Worm (Caenorhabditis elegans) whole organism, L3 larva: ENCODE data around the gene C09E8.6.
A peak's percentile ranks its signal among the peaks of the same experiment; 100 is the strongest.

ENCODE experiments used
- R02D3.7 ChIP-seq: fragments of 150-350 bp; optimal IDR thresholded peaks from 2 replicates; lab custom pipeline; 2014; ENCODE audit warnings: missing biosample characterization, missing genetic modification characterization
- ZK546.5 ChIP-seq: sonication (generic microtip); optimal IDR thresholded peaks from 2 replicates; lab custom pipeline; 2017; ENCODE audit warnings: missing biosample characterization, missing genetic modification characterization
- aly-2 ChIP-seq: fragments of 150-350 bp; optimal IDR thresholded peaks from 2 replicates; lab custom pipeline; 2014; ENCODE audit warnings: missing biosample characterization, missing genetic modification characterization
- ceh-28 ChIP-seq: fragments of 150-350 bp; optimal IDR thresholded peaks from 2 replicates; lab custom pipeline; 2014; ENCODE audit warnings: missing biosample characterization, missing genetic modification reagents, missing genetic modification characterization
- ceh-82 ChIP-seq: fragments of 150-350 bp; optimal IDR thresholded peaks from 2 replicates; lab custom pipeline; 2014; ENCODE audit warnings: missing biosample characterization, missing genetic modification characterization
- ceh-9 ChIP-seq: sonication (generic microtip); optimal IDR thresholded peaks from 2 replicates; lab custom pipeline; 2018; ENCODE audit warnings: missing biosample characterization, missing genetic modification characterization
- egl-5 ChIP-seq: fragments of 150-350 bp; optimal IDR thresholded peaks from 2 replicates; lab custom pipeline; 2017; ENCODE audit warnings: missing biosample characterization, missing genetic modification reagents, missing genetic modification characterization, inconsistent platforms
- elt-1 ChIP-seq: fragments of 150-350 bp; optimal IDR thresholded peaks from 2 replicates; lab custom pipeline; 2014; ENCODE audit warnings: missing biosample characterization, missing genetic modification characterization
- elt-2 ChIP-seq: sonication (generic microtip); optimal IDR thresholded peaks from 2 replicates; lab custom pipeline; 2016; ENCODE audit warnings: missing genetic modification reagents, mild to moderate bottlenecking, missing genetic modification characterization, missing compliant biosample characterization
- elt-3 ChIP-seq, 3 experiments: fragments of 150-350 bp in 1 of 3; sonication (generic microtip) in 2 of 3; optimal IDR thresholded peaks; 2 replicates in 2 of 3; 4 replicates in 1 of 3; lab custom pipeline; 2014 to 2017; ENCODE audit warnings: missing biosample characterization in 3 of 3, missing genetic modification characterization in 3 of 3
- eor-1 ChIP-seq, 2 experiments: fragments of 150-350 bp; optimal IDR thresholded peaks; 2 replicates each; lab custom pipeline; 2014 to 2018; ENCODE audit warnings: missing biosample characterization in 2 of 2, missing genetic modification characterization in 2 of 2
- fkh-2 ChIP-seq: fragments of 150-350 bp; optimal IDR thresholded peaks from 2 replicates; lab custom pipeline; 2014; ENCODE audit warnings: missing biosample characterization, missing genetic modification reagents, missing genetic modification characterization
- fos-1 ChIP-seq: fragments of 150-350 bp; optimal IDR thresholded peaks from 2 replicates; lab custom pipeline; 2014; ENCODE audit warnings: missing biosample characterization, missing genetic modification characterization
- hmg-11 ChIP-seq: sonication (generic microtip); optimal IDR thresholded peaks from 2 replicates; lab custom pipeline; 2016; ENCODE audit warnings: missing genetic modification characterization, missing compliant biosample characterization
- jun-1 ChIP-seq: fragments of 150-350 bp; optimal IDR thresholded peaks from 2 replicates; lab custom pipeline; 2014; ENCODE audit warnings: missing biosample characterization, missing genetic modification reagents, missing genetic modification characterization
- lin-15B ChIP-seq: fragments of 150-350 bp; optimal IDR thresholded peaks from 2 replicates; lab custom pipeline; 2014; ENCODE audit warnings: missing biosample characterization, missing genetic modification characterization
- lin-39 ChIP-seq: fragments of 150-350 bp; optimal IDR thresholded peaks from 2 replicates; lab custom pipeline; 2018; ENCODE audit warnings: missing biosample characterization, missing genetic modification reagents, missing genetic modification characterization
- mdl-1 ChIP-seq: fragments of 150-350 bp; optimal IDR thresholded peaks from 2 replicates; lab custom pipeline; 2014; ENCODE audit warnings: missing biosample characterization, missing genetic modification characterization
- mml-1 ChIP-seq: fragments of 150-350 bp; sonication (generic microtip); optimal IDR thresholded peaks from 3 replicates; lab custom pipeline; 2014; ENCODE audit warnings: missing biosample characterization, missing genetic modification characterization
- nfya-1 ChIP-seq: sonication (generic microtip); optimal IDR thresholded peaks from 2 replicates; lab custom pipeline; 2017; ENCODE audit warnings: missing genetic modification characterization, mild to moderate bottlenecking, missing compliant biosample characterization, antibody characterized with exemption, moderate library complexity; ENCODE audit not compliant: insufficient read depth
- nhr-11 ChIP-seq: fragments of 150-350 bp; optimal IDR thresholded peaks from 2 replicates; lab custom pipeline; 2014; ENCODE audit warnings: missing biosample characterization, missing genetic modification characterization
- nhr-23 ChIP-seq: fragments of 150-350 bp; optimal IDR thresholded peaks from 2 replicates; lab custom pipeline; 2014; ENCODE audit warnings: missing biosample characterization, missing genetic modification reagents, missing genetic modification characterization
- nhr-237 ChIP-seq: fragments of 150-350 bp; optimal IDR thresholded peaks from 2 replicates; lab custom pipeline; 2014; ENCODE audit warnings: missing biosample characterization, missing genetic modification characterization
- nhr-25 ChIP-seq: sonication (generic microtip); optimal IDR thresholded peaks from 2 replicates; lab custom pipeline; 2017; ENCODE audit warnings: missing biosample characterization, missing genetic modification characterization
- nhr-28 ChIP-seq: fragments of 150-350 bp; optimal IDR thresholded peaks from 2 replicates; lab custom pipeline; 2014; ENCODE audit warnings: missing biosample characterization, missing genetic modification characterization
- nhr-43 ChIP-seq: sonication (generic microtip); optimal IDR thresholded peaks from 2 replicates; lab custom pipeline; 2016; ENCODE audit warnings: mild to moderate bottlenecking, missing genetic modification characterization, missing compliant biosample characterization; ENCODE audit not compliant: poor library complexity, severe bottlenecking
- nhr-67 ChIP-seq: fragments of 150-350 bp; optimal IDR thresholded peaks from 2 replicates; lab custom pipeline; 2014; ENCODE audit warnings: missing biosample characterization, missing genetic modification characterization
- nhr-76 ChIP-seq: fragments of 150-350 bp; sonication (generic microtip); optimal IDR thresholded peaks from 5 replicates; lab custom pipeline; 2014; ENCODE audit warnings: missing biosample characterization, missing genetic modification characterization
- nhr-77 ChIP-seq: fragments of 150-350 bp; optimal IDR thresholded peaks from 2 replicates; lab custom pipeline; 2014; ENCODE audit warnings: missing biosample characterization, missing genetic modification characterization
- pha-4 ChIP-seq: fragments of 150-350 bp; optimal IDR thresholded peaks from 2 replicates; lab custom pipeline; 2014; ENCODE audit warnings: missing biosample characterization, missing genetic modification reagents, missing genetic modification characterization
- pqm-1 ChIP-seq: fragments of 150-350 bp; optimal IDR thresholded peaks from 2 replicates; lab custom pipeline; 2017; ENCODE audit warnings: missing biosample characterization, missing genetic modification characterization, inconsistent platforms
- sea-2 ChIP-seq: fragments of 150-350 bp; sonication (generic microtip); optimal IDR thresholded peaks from 4 replicates; lab custom pipeline; 2014; ENCODE audit warnings: missing biosample characterization, missing genetic modification reagents, missing genetic modification characterization
- skn-1 ChIP-seq: fragments of 150-350 bp; optimal IDR thresholded peaks from 2 replicates; lab custom pipeline; 2014; ENCODE audit warnings: missing biosample characterization, missing genetic modification characterization
- snpc-4 ChIP-seq: fragments of 150-350 bp; optimal IDR thresholded peaks from 2 replicates; lab custom pipeline; 2014; ENCODE audit warnings: missing biosample characterization, missing genetic modification characterization
- unc-39 ChIP-seq: sonication (generic microtip); optimal IDR thresholded peaks from 4 replicates; lab custom pipeline; 2017; ENCODE audit warnings: missing biosample characterization, missing genetic modification characterization
- unc-62 ChIP-seq: fragments of 150-350 bp; sonication (generic microtip); optimal IDR thresholded peaks from 4 replicates; lab custom pipeline; 2014; ENCODE audit warnings: missing biosample characterization, missing genetic modification reagents, missing genetic modification characterization
- zag-1 ChIP-seq: fragments of 150-350 bp; optimal IDR thresholded peaks from 2 replicates; lab custom pipeline; 2014; ENCODE audit warnings: missing biosample characterization, missing genetic modification characterization
- ztf-11 ChIP-seq: fragments of 150-350 bp; optimal IDR thresholded peaks from 2 replicates; lab custom pipeline; 2014; ENCODE audit warnings: missing biosample characterization, missing genetic modification characterization
- ztf-4 ChIP-seq: fragments of 150-350 bp; optimal IDR thresholded peaks from 2 replicates; lab custom pipeline; 2014; ENCODE audit warnings: missing biosample characterization, missing genetic modification characterization

Gene C09E8.6

ce11 chrII:602020-602419, 45.7 kb downstream of the C09E8.6 start, which contains the start of gene nhl-3:
TSS of gene nhl-3 (minus strand) at chrII:602120.
- TF ChIP-seq unc-39 (tag; lab: Kevin White, UChicago) = no peak
- TF ChIP-seq sea-2 (GFP tag; lab: Kevin White, UChicago) = no peak
- TF ChIP-seq fos-1 = no peak
- no peak for TF ChIP-seq nhr-28 (tag; lab: Kevin White, UChicago)
- TF ChIP-seq snpc-4 = no peak
- no peak for TF ChIP-seq egl-5 (tag; lab: Kevin White, UChicago)
- TF ChIP-seq ceh-82 = no peak
- TF ChIP-seq nhr-77 (tag; lab: Kevin White, UChicago) = no peak
- TF ChIP-seq nhr-11 (tag; lab: Kevin White, UChicago) = no peak
- TF ChIP-seq elt-3 (tag; optimal IDR thresholded peaks at IDR 0.05; lab: Kevin White, UChicago) = no peak
- no peak for TF ChIP-seq fkh-2 (tag; lab: Kevin White, UChicago)
- TF ChIP-seq mml-1 (tag; lab: Kevin White, UChicago) = no peak
- no peak for TF ChIP-seq nfya-1 (tag; lab: Kevin White, UChicago)
- TF ChIP-seq zag-1 (tag; lab: Kevin White, UChicago) = no peak
- TF ChIP-seq ztf-4 (tag; lab: Kevin White, UChicago) = no peak
- no peak for TF ChIP-seq nhr-43 (tag; lab: Kevin White, UChicago)
- TF ChIP-seq aly-2 (tag; lab: Kevin White, UChicago) = no peak

ce11 chrII:602969-603368, 46.7 kb downstream of the C09E8.6 start:
- peak; percentile 65 for TF ChIP-seq nfya-1 (tag; lab: Kevin White, UChicago)
- peak; percentile 20 for TF ChIP-seq egl-5 (tag; lab: Kevin White, UChicago)
- peak; percentile 74 for TF ChIP-seq hmg-11
- TF ChIP-seq nhr-25 (tag; lab: Kevin White, UChicago) = peak; percentile 23
- peak; percentile 17 for TF ChIP-seq lin-15B
- TF ChIP-seq snpc-4 = peak; percentile 92
- TF ChIP-seq pqm-1 (tag; lab: Kevin White, UChicago) = peak; percentile 8
- no peak for TF ChIP-seq ztf-11 (tag; lab: Kevin White, UChicago)
- peak; percentile 19 for TF ChIP-seq ceh-28 (tag; lab: Kevin White, UChicago)
- no peak for TF ChIP-seq nhr-77 (tag; lab: Kevin White, UChicago)
- TF ChIP-seq lin-39 (tag; lab: Kevin White, UChicago) = peak; percentile 94
- TF ChIP-seq mml-1 (tag; lab: Kevin White, UChicago) = no peak
- peak; percentile 34 for TF ChIP-seq pha-4 (tag; lab: Kevin White, UChicago)
- peak; percentile 65 for TF ChIP-seq nhr-23 (tag; lab: Kevin White, UChicago)
- peak; percentile 28 for TF ChIP-seq skn-1
- TF ChIP-seq nhr-237 (tag; lab: Kevin White, UChicago) = no peak
- peak; percentile 14 for TF ChIP-seq unc-62 (GFP tag; lab: Kevin White, UChicago)
- TF ChIP-seq, all 47 proteins: peak for 13

- TF ChIP-seq pha-4 (tag; lab: Kevin White, UChicago) (no peak), nhr-23 (tag; lab: Kevin White, UChicago) (no peak), elt-3 (tag; optimal IDR thresholded peaks at IDR 0.05; lab: Kevin White, UChicago) (no peak), pqm-1 (tag; lab: Kevin White, UChicago) (no peak), snpc-4 (no peak), nfya-1 (tag; lab: Kevin White, UChicago) (no peak), fos-1 (no peak), nhr-77 (tag; lab: Kevin White, UChicago) (no peak), ceh-9 (tag; lab: Kevin White, UChicago) (no peak), ZK546.5 (no peak), jun-1 (tag; lab: Kevin White, UChicago) (no peak), hmg-11 (no peak)
Measured at ce11 chrII:605267-605666, 49.0 kb downstream of the C09E8.6 start, which contains the start of gene W04H10.2. TSS of gene W04H10.2 (plus strand) at chrII:605567.

- no peak for TF ChIP-seq elt-1
- no peak for TF ChIP-seq nhr-43 (tag; lab: Kevin White, UChicago)
- TF ChIP-seq nhr-11 (tag; lab: Kevin White, UChicago) = no peak
- TF ChIP-seq skn-1 = no peak
- TF ChIP-seq nhr-67 (tag; lab: Kevin White, UChicago) = no peak
- TF ChIP-seq mdl-1 (tag; lab: Kevin White, UChicago) = no peak
- TF ChIP-seq ztf-11 (tag; lab: Kevin White, UChicago) = no peak
- TF ChIP-seq R02D3.7 = no peak
- TF ChIP-seq aly-2 (tag; lab: Kevin White, UChicago) = no peak
- no peak for TF ChIP-seq nfya-1 (tag; lab: Kevin White, UChicago)
- no peak for TF ChIP-seq elt-2
- no peak for TF ChIP-seq nhr-23 (tag; lab: Kevin White, UChicago)
- no peak for TF ChIP-seq nhr-76 (tag; lab: Kevin White, UChicago)
- TF ChIP-seq eor-1 (tag; optimal IDR thresholded peaks at IDR 0.05; lab: Kevin White, UChicago) = no peak
Measured at ce11 chrII:606033-606432, 49.7 kb downstream of the C09E8.6 start, which contains the start of gene W04H10.5. TSS of gene W04H10.5 (plus strand) at chrII:606333.
